Worm (Caenorhabditis elegans) whole organism, young adult: Measurements from ENCODE around the gene T01G6.1.

Experiments used
- nfya-2 ChIP-seq: fragments of 200-800 bp; sonication (Bioruptor generic); IDR thresholded peaks from 2 replicates; pipeline ENCODE4 v1.3.6; 2022; ENCODE audit warnings: missing genetic modification reagents, missing genetic modification characterization, missing compliant biosample characterization
- unc-62 ChIP-seq: fragments of 150-350 bp; optimal IDR thresholded peaks from 2 replicates; lab custom pipeline; 2014; ENCODE audit warnings: missing biosample characterization, missing genetic modification reagents, missing genetic modification characterization

- no peak for TF ChIP-seq unc-62 (GFP tag; lab: Kevin White, UChicago)
- TF ChIP-seq nfya-2: no peak
These were observed at the start of gene T01G6.1 for ce11 chrV:497399-497798.
